Fruit fly (Drosophila melanogaster) whole organism, embryonic: ENCODE results near the gene Hacd2.

Source experiments
- CG10209 ChIP-seq: fragments of 200-800 bp; sonication (Bioruptor generic); optimal IDR thresholded peaks from 3 replicates; lab custom pipeline; 2017; ENCODE audit warnings: missing biosample characterization, mild to moderate bottlenecking, missing genetic modification characterization, missing genetic modification reagents
- CG10959 ChIP-seq: fragments of 200-800 bp; sonication (Bioruptor generic); IDR thresholded peaks from 2 replicates; pipeline ENCODE4 v1.3.6; 2022; ENCODE audit warnings: missing biosample characterization, missing genetic modification characterization
- CG12659 ChIP-seq: fragments of 200-800 bp; sonication (Bioruptor generic); optimal IDR thresholded peaks from 3 replicates; lab custom pipeline; 2017; ENCODE audit warnings: mild to moderate bottlenecking, missing biosample characterization, missing genetic modification reagents, missing genetic modification characterization
- CG13775 ChIP-seq: fragments of 200-800 bp; sonication (Bioruptor generic); optimal IDR thresholded peaks from 3 replicates; lab custom pipeline; 2017; ENCODE audit warnings: missing biosample characterization, mild to moderate bottlenecking, missing genetic modification characterization
- CG15269 ChIP-seq: fragments of 200-800 bp; sonication (Bioruptor generic); optimal IDR thresholded peaks from 2 replicates; lab custom pipeline; 2018; ENCODE audit warnings: missing biosample characterization, mild to moderate bottlenecking, missing genetic modification characterization, moderate library complexity
- CG17385 ChIP-seq: fragments of 200-800 bp; sonication (Bioruptor generic); optimal IDR thresholded peaks from 3 replicates; lab custom pipeline; 2018; ENCODE audit warnings: missing biosample characterization, mild to moderate bottlenecking, missing genetic modification characterization
- CG2202 ChIP-seq: fragments of 200-800 bp; sonication (Bioruptor generic); optimal IDR thresholded peaks from 2 replicates; lab custom pipeline; 2018; ENCODE audit warnings: missing biosample characterization, mild to moderate bottlenecking, missing genetic modification characterization
- CG2678 ChIP-seq: fragments of 200-800 bp; sonication (Bioruptor generic); optimal IDR thresholded peaks from 3 replicates; lab custom pipeline; 2019; ENCODE audit warnings: missing biosample characterization, mild to moderate bottlenecking, missing genetic modification characterization, moderate library complexity
- CG30431 ChIP-seq: fragments of 200-800 bp; sonication (Bioruptor generic); optimal IDR thresholded peaks from 2 replicates; lab custom pipeline; 2017; ENCODE audit warnings: missing biosample characterization, missing genetic modification characterization
- CG31365 ChIP-seq: fragments of 200-800 bp; sonication (Bioruptor generic); optimal IDR thresholded peaks from 2 replicates; lab custom pipeline; 2018; ENCODE audit warnings: missing biosample characterization, mild to moderate bottlenecking, missing genetic modification characterization
- CG34376 ChIP-seq: fragments of 200-800 bp; sonication (Bioruptor generic); optimal IDR thresholded peaks from 2 replicates; lab custom pipeline; 2018; ENCODE audit warnings: missing biosample characterization, mild to moderate bottlenecking, missing genetic modification characterization
- CG43689 ChIP-seq: fragments of 200-800 bp; sonication (Bioruptor generic); IDR thresholded peaks from 2 replicates; pipeline ENCODE4 v1.3.6; 2022; ENCODE audit warnings: missing biosample characterization, missing genetic modification characterization
- CG7372 ChIP-seq: fragments of 200-800 bp; sonication (Bioruptor generic); IDR thresholded peaks from 2 replicates; pipeline ENCODE4 v1.3.6; 2022; ENCODE audit warnings: missing biosample characterization, missing genetic modification characterization
- CG8089 ChIP-seq: fragments of 200-800 bp; sonication (Bioruptor generic); optimal IDR thresholded peaks from 3 replicates; lab custom pipeline; 2016; ENCODE audit warnings: missing biosample characterization, missing genetic modification characterization
- CG9727 ChIP-seq: fragments of 200-800 bp; sonication (Bioruptor generic); optimal IDR thresholded peaks from 3 replicates; lab custom pipeline; 2017; ENCODE audit warnings: missing biosample characterization, mild to moderate bottlenecking, missing genetic modification characterization
- CG9817 ChIP-seq: fragments of 200-800 bp; sonication (Bioruptor generic); optimal IDR thresholded peaks from 2 replicates; lab custom pipeline; 2018; ENCODE audit warnings: missing biosample characterization, mild to moderate bottlenecking, missing genetic modification characterization, moderate library complexity
- CTCF ChIP-seq: fragments of 200-800 bp; sonication (Bioruptor generic); optimal IDR thresholded peaks from 2 replicates; lab custom pipeline; 2017; ENCODE audit warnings: missing biosample characterization, mild to moderate bottlenecking, missing genetic modification characterization, moderate library complexity
- CoRest ChIP-seq: fragments of 200-800 bp; sonication (Bioruptor generic); optimal IDR thresholded peaks from 3 replicates; lab custom pipeline; 2018; ENCODE audit warnings: missing biosample characterization, mild to moderate bottlenecking, missing genetic modification characterization, moderate library complexity
- CrebB ChIP-seq: fragments of 200-800 bp; sonication (Bioruptor generic); optimal IDR thresholded peaks from 3 replicates; lab custom pipeline; 2018; ENCODE audit warnings: missing biosample characterization, mild to moderate bottlenecking, missing genetic modification characterization
- Dp ChIP-seq: fragments of 200-800 bp; sonication (Bioruptor generic); optimal IDR thresholded peaks from 2 replicates; lab custom pipeline; 2018; ENCODE audit warnings: missing biosample characterization, mild to moderate bottlenecking, missing genetic modification characterization, moderate library complexity
- E2f2 ChIP-seq: fragments of 200-800 bp; sonication (Bioruptor generic); IDR thresholded peaks from 2 replicates; pipeline ENCODE4 v1.3.6; 2022; ENCODE audit warnings: missing biosample characterization, missing genetic modification characterization
- Ets65A ChIP-seq: fragments of 200-800 bp; sonication (Bioruptor generic); peaks from one replicate; lab custom pipeline; 2016; ENCODE audit warnings: missing biosample characterization, missing genetic modification characterization
- Ets97D ChIP-seq: fragments of 200-800 bp; sonication (Bioruptor generic); optimal IDR thresholded peaks from 3 replicates; lab custom pipeline; 2016; ENCODE audit warnings: missing biosample characterization, missing genetic modification characterization
- Fer3 ChIP-seq: fragments of 200-800 bp; sonication (Bioruptor generic); optimal IDR thresholded peaks from 2 replicates; lab custom pipeline; 2018; ENCODE audit warnings: missing biosample characterization, mild to moderate bottlenecking, missing genetic modification characterization, moderate library complexity
- HLH3B ChIP-seq: fragments of 200-800 bp; sonication (Bioruptor generic); IDR thresholded peaks from 2 replicates; pipeline ENCODE4 v1.3.6; 2022; ENCODE audit warnings: missing biosample characterization, missing genetic modification characterization
- Hand ChIP-seq: fragments of 200-800 bp; sonication (Bioruptor generic); optimal IDR thresholded peaks from 2 replicates; lab custom pipeline; 2017; ENCODE audit warnings: mild to moderate bottlenecking, missing biosample characterization, missing genetic modification reagents, missing genetic modification characterization
- Oli ChIP-seq: fragments of 200-800 bp; sonication (Bioruptor generic); optimal IDR thresholded peaks from 2 replicates; lab custom pipeline; 2018; ENCODE audit warnings: missing biosample characterization, mild to moderate bottlenecking, missing genetic modification characterization, moderate library complexity
- Rx ChIP-seq: fragments of 200-800 bp; sonication (Bioruptor generic); IDR thresholded peaks from 2 replicates; pipeline ENCODE4 v1.3.6; 2022; ENCODE audit warnings: missing biosample characterization, missing genetic modification characterization
- Trl ChIP-seq, 3 experiments: fragments of >200 bp in 2 of 3; fragments of 200-800 bp in 1 of 3; sonication (Bioruptor generic) in 1 of 3; optimal IDR thresholded peaks; 2 replicates in 1 of 3; 3 replicates in 2 of 3; lab custom pipeline; 2016 to 2017; ENCODE audit warnings: missing biosample characterization in 1 of 3, missing genetic modification characterization in 1 of 3
- caup ChIP-seq: fragments of 200-800 bp; sonication (Bioruptor generic); optimal IDR thresholded peaks from 3 replicates; lab custom pipeline; 2017; ENCODE audit warnings: missing biosample characterization, mild to moderate bottlenecking, missing genetic modification characterization, moderate library complexity; ENCODE audit not compliant: severe bottlenecking
- crc ChIP-seq: fragments of 200-800 bp; sonication (Bioruptor generic); optimal IDR thresholded peaks from 2 replicates; lab custom pipeline; 2016; ENCODE audit warnings: missing biosample characterization, missing genetic modification characterization
- crp ChIP-seq, 2 experiments: fragments of 200-800 bp; sonication (Bioruptor generic); optimal IDR thresholded peaks; 2 replicates in 1 of 2; 3 replicates in 1 of 2; lab custom pipeline; 2017; ENCODE audit warnings: missing biosample characterization in 2 of 2, missing genetic modification characterization in 2 of 2, mild to moderate bottlenecking in 1 of 2, moderate library complexity in 1 of 2
- danr ChIP-seq: fragments of 200-800 bp; sonication (Bioruptor generic); IDR thresholded peaks from 2 replicates; pipeline ENCODE4 v1.3.6; 2022; ENCODE audit warnings: missing biosample characterization, missing genetic modification characterization
- gem ChIP-seq: fragments of 200-800 bp; sonication (Bioruptor generic); optimal IDR thresholded peaks from 2 replicates; lab custom pipeline; 2019; ENCODE audit warnings: missing biosample characterization, mild to moderate bottlenecking, missing genetic modification characterization, moderate library complexity
- ind ChIP-seq: fragments of 200-800 bp; sonication (Bioruptor generic); optimal IDR thresholded peaks from 3 replicates; lab custom pipeline; 2016; ENCODE audit warnings: missing biosample characterization, missing genetic modification characterization
- jumu ChIP-seq: fragments of 200-800 bp; sonication (Bioruptor generic); optimal IDR thresholded peaks from 3 replicates; lab custom pipeline; 2016; ENCODE audit warnings: missing biosample characterization, missing genetic modification characterization
- lab ChIP-seq: fragments of 200-800 bp; sonication (Bioruptor generic); optimal IDR thresholded peaks from 3 replicates; lab custom pipeline; 2017; ENCODE audit warnings: missing biosample characterization, missing genetic modification characterization, mild to moderate bottlenecking, moderate library complexity, missing genetic modification reagents
- maf-S ChIP-seq: fragments of 200-800 bp; sonication (Bioruptor generic); optimal IDR thresholded peaks from 2 replicates; lab custom pipeline; 2016; ENCODE audit warnings: missing biosample characterization, missing genetic modification characterization
- pnt ChIP-seq: fragments of 200-800 bp; sonication (Bioruptor generic); optimal IDR thresholded peaks from 3 replicates; lab custom pipeline; 2016; ENCODE audit warnings: missing biosample characterization, missing genetic modification characterization
- slbo ChIP-seq: fragments of 200-800 bp; sonication (Bioruptor generic); IDR thresholded peaks from 2 replicates; pipeline ENCODE4 v1.3.6; 2022; ENCODE audit warnings: missing biosample characterization, missing genetic modification characterization
- slp2 ChIP-seq: fragments of 200-800 bp; sonication (Bioruptor generic); optimal IDR thresholded peaks from 2 replicates; lab custom pipeline; 2016; ENCODE audit warnings: missing biosample characterization, missing genetic modification characterization
- ttk ChIP-seq: fragments of 200-800 bp; sonication (Bioruptor generic); IDR thresholded peaks from 2 replicates; pipeline ENCODE4 v2.1.2; 2022; ENCODE audit warnings: missing biosample characterization, missing genetic modification characterization
- zen ChIP-seq: fragments of 200-800 bp; sonication (Bioruptor generic); optimal IDR thresholded peaks from 3 replicates; lab custom pipeline; 2018; ENCODE audit warnings: missing biosample characterization, mild to moderate bottlenecking, missing genetic modification characterization, moderate library complexity

Hacd2 gene

DNA sequence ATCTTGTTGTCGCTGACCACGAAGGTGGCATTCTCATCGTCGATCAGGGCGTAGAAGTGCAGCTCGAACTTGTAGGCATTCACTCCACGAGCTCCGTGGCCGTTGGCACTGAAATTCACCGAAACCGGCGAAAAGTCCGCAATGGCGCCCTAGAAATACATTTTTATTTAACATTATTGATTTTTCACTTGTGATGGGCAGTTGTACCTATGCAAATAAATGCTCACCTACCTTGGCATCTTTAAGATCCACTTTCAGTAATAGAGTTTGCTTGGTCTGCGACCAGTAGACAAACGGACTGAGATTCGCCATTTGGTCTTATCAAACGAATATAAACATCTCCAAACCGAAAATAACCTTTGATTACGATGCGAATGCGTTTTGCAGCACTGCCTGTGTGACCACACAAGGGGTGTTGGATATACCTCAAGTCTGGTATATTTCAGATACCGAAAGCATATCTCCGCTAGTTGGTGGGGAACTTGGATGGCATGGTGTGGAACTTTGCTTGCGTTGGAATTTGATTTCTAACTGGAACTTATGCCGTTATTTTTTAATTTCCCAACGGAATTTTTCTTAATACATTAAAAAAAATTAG, at the start of gene Hacd2 (continued):
- TF ChIP-seq Oli (tag; lab: Kevin White, UChicago) (no peak), CrebB (tag; lab: Kevin White, UChicago) (no peak), crc (GFP tag; lab: Kevin White, UChicago) (no peak), HLH3B (GFP tag; lab: Robert Waterston, UW) (no peak), CG30431 (no peak), Ets97D (GFP tag; lab: Kevin White, UChicago) (peak; percentile 90), caup (GFP tag; lab: Kevin White, UChicago) (no peak)

DNA sequence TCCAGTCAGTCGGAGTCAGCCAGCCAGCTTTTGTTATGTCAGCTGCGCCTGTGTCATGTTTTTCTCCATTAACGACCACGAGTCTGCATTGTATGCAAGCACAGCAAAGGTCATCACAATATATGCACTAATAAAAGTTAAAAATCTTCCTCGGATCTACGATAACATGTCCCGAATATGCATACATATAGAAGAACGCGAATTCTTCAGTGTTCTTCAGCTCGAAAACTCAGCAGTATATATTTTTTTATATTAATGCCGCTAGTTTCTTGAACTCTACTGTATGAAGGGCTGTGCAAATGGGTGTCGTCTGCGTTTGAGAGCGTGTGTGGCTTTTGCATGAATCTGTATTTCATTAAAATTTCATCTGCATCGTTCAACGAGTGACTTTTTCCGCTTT, 36.8 kb upstream of the Hacd2 start:
- TF ChIP-seq E2f2 (GFP tag; lab: Robert Waterston, UW): no peak
- TF ChIP-seq ttk (GFP tag; lab: Robert Waterston, UW): 0 out of 2 replicates have a peak, but pooled peaks have one; percentile 15
- TF ChIP-seq Fer3 (tag; lab: Kevin White, UChicago): no peak
- TF ChIP-seq Rx (GFP tag; lab: Robert Waterston, UW): no peak
- no peak for TF ChIP-seq CG8089

DNA sequence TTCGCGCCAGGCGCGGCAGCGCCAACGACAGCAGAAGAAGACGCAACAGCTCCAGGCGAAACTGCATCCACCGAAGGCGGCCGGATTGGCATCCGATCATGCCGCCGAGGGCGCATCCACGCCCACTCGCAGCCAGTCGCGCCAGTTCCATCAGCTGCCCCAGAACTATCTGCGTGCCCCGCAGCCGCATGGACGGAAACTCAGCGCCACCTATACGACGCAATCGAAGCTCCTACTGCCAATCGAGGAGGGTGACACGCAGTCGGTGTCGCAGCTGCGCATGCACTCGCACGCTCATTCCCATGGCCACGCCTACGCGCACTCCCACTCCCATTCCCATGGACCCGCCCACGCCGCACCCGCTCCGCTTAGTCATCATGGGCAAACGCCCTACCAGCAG, 29.8 kb upstream of the Hacd2 start:
- TF ChIP-seq CTCF (GFP tag; lab: Kevin White, UChicago) (peak; percentile 61), Ets65A (GFP tag; lab: Kevin White, UChicago) (peak; percentile 76), zen (no peak), CG2202 (no peak), CG10959 (GFP tag; lab: Robert Waterston, UW) (0 out of 2 replicates have a peak, but pooled peaks have one; percentile 16)
- TF ChIP-seq, all 482 proteins: peak for 3

DNA sequence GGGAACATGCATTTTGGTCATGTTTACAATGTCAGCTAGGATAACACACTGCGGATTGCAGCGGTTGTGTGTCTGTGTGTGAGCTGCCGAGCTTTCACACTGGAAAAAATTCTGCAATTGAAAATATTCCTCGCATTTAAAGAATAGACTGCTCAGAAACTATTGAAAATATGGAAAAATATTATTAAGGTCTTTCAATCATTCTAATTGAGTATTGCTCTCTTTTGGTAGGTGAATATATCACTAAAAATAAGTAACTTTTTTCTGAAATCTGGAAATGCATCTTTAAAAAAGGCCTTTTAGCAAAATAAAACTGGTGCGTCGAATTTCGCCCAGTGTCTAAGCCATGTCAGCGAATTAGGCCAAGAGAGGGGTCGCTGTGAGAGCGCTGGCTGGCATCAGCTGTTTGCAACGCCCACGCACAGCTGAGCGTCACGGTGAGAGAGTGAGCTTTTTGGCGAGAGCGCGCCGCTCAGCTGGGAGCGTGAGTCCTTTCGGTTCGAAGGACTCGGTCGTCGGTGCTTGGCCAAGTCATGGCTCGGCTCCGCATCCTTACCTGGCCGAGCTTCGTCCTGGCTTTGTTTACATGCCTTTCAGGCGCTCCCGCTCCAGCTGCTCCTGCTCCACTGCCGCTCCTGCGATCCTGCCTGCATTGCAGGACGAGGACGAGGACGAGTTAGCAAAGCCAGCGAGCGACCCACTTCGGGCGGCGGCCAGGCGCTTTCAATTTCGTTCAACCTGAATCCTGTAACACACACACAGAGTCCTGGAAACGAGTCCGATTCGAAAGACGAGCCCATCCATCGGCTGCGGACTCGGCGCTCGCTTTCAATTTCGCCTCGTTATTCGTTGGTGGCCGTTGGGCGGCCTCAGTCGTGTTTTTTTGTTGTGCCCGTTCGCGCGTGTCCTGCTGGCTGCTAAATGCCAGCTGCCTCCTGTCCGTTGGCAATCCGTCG, 15.7 kb upstream of the Hacd2 start, which contains the start of gene CG46308:
TSS of gene CG46308 (plus strand) at position 864 of the 956 bp plus-strand sequence.
- TF ChIP-seq Ets65A (GFP tag; lab: Kevin White, UChicago) (peak; percentile 68), pnt (peak; percentile 11), Hand (GFP tag; lab: Kevin White, UChicago) (peak; percentile 47), maf-S (GFP tag; lab: Kevin White, UChicago) (peak; percentile 8), CG2678 (tag; lab: Kevin White, UChicago) (peak; percentile 71), Trl (optimal IDR thresholded peaks at IDR 0.05; lab: Kevin White, UChicago) (peak in 1 of 2 experiments; percentile 33), Trl (GFP tag; optimal IDR thresholded peaks at IDR 0.05; lab: Kevin White, UChicago) (peak; percentile 16), CG12659 (GFP tag; lab: Kevin White, UChicago) (peak; percentile 7), danr (GFP tag; lab: Robert Waterston, UW) (no peak), lab (GFP tag; lab: Kevin White, UChicago) (peak; percentile 66), slp2 (GFP tag; lab: Kevin White, UChicago) (peak; percentile 5), slbo (peak; percentile 36; the same call in 1 of the 2 replicates), ind (GFP tag; lab: Kevin White, UChicago) (peak; percentile 20), jumu (GFP tag; lab: Kevin White, UChicago) (peak; percentile 4), CG7372 (GFP tag; lab: Robert Waterston, UW) (no peak), Dp (GFP tag; lab: Kevin White, UChicago) (no peak), CG17385 (GFP tag; lab: Kevin White, UChicago) (peak; percentile 39), CG34376 (peak; percentile 0), CG43689 (no peak), gem (tag; lab: Kevin White, UChicago) (peak; percentile 52), CoRest (peak; percentile 38), CG9727 (GFP tag; lab: Kevin White, UChicago) (peak; percentile 32), CG31365 (tag; lab: Kevin White, UChicago) (no peak), CG13775 (GFP tag; lab: Kevin White, UChicago) (no peak), crp (GFP tag; optimal IDR thresholded peaks at IDR 0.05; lab: Kevin White, UChicago) (peak in 1 of 2 experiments; percentile 56), CG9817 (tag; lab: Kevin White, UChicago) (peak; percentile 16), CG15269 (tag; lab: Kevin White, UChicago) (peak; percentile 54), CG10209 (GFP tag; lab: Kevin White, UChicago) (peak; percentile 43)
